Worm (Caenorhabditis elegans): ENCODE data around the gene K03B4.1.

The K03B4.1 gene

ce11 chrV:4686680-4687470 is 2.3 kb upstream of the K03B4.1 start, which contains the start of gene taf-10 (continued):
- peak; percentile 59 for TF ChIP-seq unc-55 (GFP tag; optimal IDR thresholded peaks at IDR 0.05)
- TF ChIP-seq peb-1 (tag; optimal IDR thresholded peaks at IDR 0.05), result no peak
- peak; percentile 32 for TF ChIP-seq nhr-25 (tag; optimal IDR thresholded peaks at IDR 0.05)
- TF ChIP-seq sma-9 (GFP tag; optimal IDR thresholded peaks at IDR 0.05), result peak; percentile 38
- TF ChIP-seq sma-9 (tag; optimal IDR thresholded peaks at IDR 0.05), result no peak
- TF ChIP-seq ztf-1 (GFP tag; conservative IDR thresholded peaks at IDR 0.05), result no peak
- peak; percentile 0 for TF ChIP-seq Y55F3AM.14 (GFP tag; optimal IDR thresholded peaks at IDR 0.05)
- no peak for TF ChIP-seq nhr-237 (tag; optimal IDR thresholded peaks at IDR 0.05)
- no peak for TF ChIP-seq mbf-1 (tag; optimal IDR thresholded peaks at IDR 0.05)
- no peak for TF ChIP-seq unc-62 (GFP tag; optimal IDR thresholded peaks at IDR 0.05)
- TF ChIP-seq sem-4 (tag; optimal IDR thresholded peaks at IDR 0.05), result no peak
- no peak for TF ChIP-seq nhr-77 (tag; optimal IDR thresholded peaks at IDR 0.05)
- peak; percentile 46 for TF ChIP-seq sma-3 (GFP tag; optimal IDR thresholded peaks at IDR 0.05)
- no peak for TF ChIP-seq skn-1 (tag; optimal IDR thresholded peaks at IDR 0.05)
- TF ChIP-seq egl-27 (tag; optimal IDR thresholded peaks at IDR 0.05), result no peak
- peak; percentile 38 for TF ChIP-seq lin-11 (tag; optimal IDR thresholded peaks at IDR 0.05)
- TF ChIP-seq gmeb-1 (tag; optimal IDR thresholded peaks at IDR 0.05), result peak; percentile 66
- no peak for TF ChIP-seq ztf-11 (tag; optimal IDR thresholded peaks at IDR 0.05)
- TF ChIP-seq crh-2 (tag; optimal IDR thresholded peaks at IDR 0.05), result no peak
- TF ChIP-seq ceh-16 (tag; optimal IDR thresholded peaks at IDR 0.05), result no peak
- no peak for TF ChIP-seq snpc-4 (tag; optimal IDR thresholded peaks at IDR 0.05)
- TF ChIP-seq alr-1 (tag; optimal IDR thresholded peaks at IDR 0.05), result no peak
- TF ChIP-seq nhr-23 (tag; optimal IDR thresholded peaks at IDR 0.05), result no peak
- no peak for TF ChIP-seq ceh-82 (tag; optimal IDR thresholded peaks at IDR 0.05)
- TF ChIP-seq dmd-4 (tag; optimal IDR thresholded peaks at IDR 0.05), result no peak
- no peak for TF ChIP-seq ama-1 (optimal IDR thresholded peaks at IDR 0.05)

ce11 chrV:4687944-4688505 is 1.1 kb upstream of the K03B4.1 start, which contains the start of gene K03B4.2:
TSS of gene K03B4.2 (plus strand) at chrV:4687994.
- no peak for TF ChIP-seq unc-62 (GFP tag; optimal IDR thresholded peaks at IDR 0.05)
- no peak for TF ChIP-seq unc-55 (GFP tag; optimal IDR thresholded peaks at IDR 0.05)
- TF ChIP-seq elt-1 (tag; optimal IDR thresholded peaks at IDR 0.05), result no peak
- TF ChIP-seq nhr-77 (tag; optimal IDR thresholded peaks at IDR 0.05), result no peak
- TF ChIP-seq peb-1 (tag; optimal IDR thresholded peaks at IDR 0.05), result no peak
- TF ChIP-seq R02D3.7 (tag; optimal IDR thresholded peaks at IDR 0.05), result no peak
- TF ChIP-seq ama-1 (optimal IDR thresholded peaks at IDR 0.05), result peak; percentile 31
- TF ChIP-seq nhr-10 (tag; optimal IDR thresholded peaks at IDR 0.05), result no peak
- TF ChIP-seq aly-2 (tag; optimal IDR thresholded peaks at IDR 0.05), result no peak
- TF ChIP-seq mdl-1 (tag; optimal IDR thresholded peaks at IDR 0.05), result no peak
- TF ChIP-seq ZK546.5 (tag; optimal IDR thresholded peaks at IDR 0.05), result no peak
- TF ChIP-seq Y55F3AM.14 (GFP tag; optimal IDR thresholded peaks at IDR 0.05), result peak; percentile 33
- no peak for TF ChIP-seq nhr-6 (tag; optimal IDR thresholded peaks at IDR 0.05)
- TF ChIP-seq crh-2 (tag; optimal IDR thresholded peaks at IDR 0.05), result peak; percentile 2
- TF ChIP-seq ceh-82 (tag; optimal IDR thresholded peaks at IDR 0.05), result no peak

- TF ChIP-seq snpc-4 (tag; optimal IDR thresholded peaks at IDR 0.05) (no peak), aly-2 (tag; optimal IDR thresholded peaks at IDR 0.05) (no peak), mbf-1 (tag; optimal IDR thresholded peaks at IDR 0.05) (no peak), elt-3 (tag; optimal IDR thresholded peaks at IDR 0.05) (no peak), gmeb-1 (tag; optimal IDR thresholded peaks at IDR 0.05) (no peak), peb-1 (tag; optimal IDR thresholded peaks at IDR 0.05) (no peak), dmd-4 (tag; optimal IDR thresholded peaks at IDR 0.05) (no peak), nhr-21 (tag; optimal IDR thresholded peaks at IDR 0.05) (no peak), mab-5 (tag; optimal IDR thresholded peaks at IDR 0.05) (no peak), skn-1 (tag; optimal IDR thresholded peaks at IDR 0.05) (no peak)
These were observed 2.5 kb downstream of the K03B4.1 start for ce11 chrV:4691657-4692056.
